Worm (Caenorhabditis elegans): Measurements from ENCODE around the gene fbxa-106.

DNA sequence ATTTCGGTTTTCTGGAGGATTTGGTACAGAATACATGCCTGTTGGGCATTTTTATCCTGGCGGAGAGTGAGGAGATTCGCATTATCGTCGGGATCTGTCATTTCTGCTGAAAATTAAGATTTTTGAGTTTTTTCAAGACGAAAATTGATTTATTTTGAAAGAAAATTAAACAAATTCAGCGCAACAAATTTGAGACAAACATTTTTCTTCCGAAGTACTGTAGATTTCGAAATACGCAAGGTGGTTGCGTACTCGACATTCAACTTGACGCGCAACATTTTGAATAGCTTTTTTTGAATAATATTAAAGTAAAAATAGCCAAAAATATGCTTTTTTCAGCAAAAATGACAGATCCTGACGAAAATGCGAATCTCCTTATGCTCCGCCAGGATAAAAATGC lies 49.4 kb upstream of the fbxa-106 start, which contains the start of gene Y37H2A.7:
- TF ChIP-seq nhr-237 (tag; optimal IDR thresholded peaks at IDR 0.05) (no peak), pqm-1 (tag; optimal IDR thresholded peaks at IDR 0.05) (no peak), madf-9 (GFP tag; conservative IDR thresholded peaks at IDR 0.05) (no peak), daf-12 (tag; optimal IDR thresholded peaks at IDR 0.05) (no peak), zag-1 (tag; optimal IDR thresholded peaks at IDR 0.05) (no peak), mxl-3 (GFP tag; optimal IDR thresholded peaks at IDR 0.05) (no peak), unc-62 (GFP tag; optimal IDR thresholded peaks at IDR 0.05 in 1 of 2) (no peak), unc-62 (tag; optimal IDR thresholded peaks at IDR 0.05) (no peak), egl-27 (tag; optimal IDR thresholded peaks at IDR 0.05) (no peak), nhr-11 (tag; optimal IDR thresholded peaks at IDR 0.05) (no peak)

All from whole organism, L4 larva.